Worm (Caenorhabditis elegans) whole organism, young adult: ENCODE results near the gene W02B3.7.

Experiments
- D2030.7 ChIP-seq: fragments of 200-800 bp; sonication (Bioruptor generic); IDR thresholded peaks from 2 replicates; pipeline ENCODE4 v1.3.6; 2022; ENCODE audit warnings: missing genetic modification reagents, missing genetic modification characterization, missing compliant biosample characterization
- F39B2.1 ChIP-seq: fragments of 200-800 bp; sonication (Bioruptor generic); IDR thresholded peaks from 2 replicates; pipeline ENCODE4 v1.3.6; 2022; ENCODE audit warnings: missing genetic modification reagents, missing genetic modification characterization, missing compliant biosample characterization
- egrh-3 ChIP-seq: fragments of 200-800 bp; sonication (Bioruptor generic); IDR thresholded peaks from 2 replicates; pipeline ENCODE4 v1.3.6; 2022; ENCODE audit warnings: missing genetic modification reagents, missing genetic modification characterization, missing compliant biosample characterization
- fkh-3 ChIP-seq: sonication (generic microtip); optimal IDR thresholded peaks from 2 replicates; lab custom pipeline; 2016; ENCODE audit warnings: mild to moderate bottlenecking, missing genetic modification characterization, missing compliant biosample characterization
- hlh-12 ChIP-seq: sonication (generic microtip); optimal IDR thresholded peaks from 2 replicates; lab custom pipeline; 2016; ENCODE audit warnings: missing genetic modification characterization, missing compliant biosample characterization
- hlh-26 ChIP-seq: fragments of 200-800 bp; sonication (Bioruptor generic); conservative IDR thresholded peaks from 2 replicates; pipeline ENCODE4 v1.3.6; 2022; ENCODE audit warnings: missing genetic modification reagents, missing genetic modification characterization, missing compliant biosample characterization
- nhr-80 ChIP-seq: sonication (generic microtip); optimal IDR thresholded peaks from 2 replicates; lab custom pipeline; 2016; ENCODE audit warnings: missing genetic modification characterization, missing compliant biosample characterization
- rec-8 ChIP-seq, 2 experiments: sonication (generic microtip); optimal IDR thresholded peaks; 2 replicates each; lab custom pipeline; 2016; ENCODE audit warnings: mild to moderate bottlenecking in 2 of 2, missing genetic modification characterization in 2 of 2, missing genetic modification reagents in 2 of 2, missing genotype in 2 of 2, missing biosample characterization in 1 of 2, missing compliant biosample characterization in 1 of 2, moderate library complexity in 1 of 2
- snpc-4 ChIP-seq, 5 experiments: fragments of 150-350 bp in 1 of 5; sonication (generic microtip) in 4 of 5; optimal IDR thresholded peaks; 2 replicates each; lab custom pipeline; 2014 to 2018; ENCODE audit warnings: missing genetic modification characterization in 5 of 5, missing biosample characterization in 3 of 5, antibody characterized with exemption in 2 of 5, mild to moderate bottlenecking in 2 of 5, missing compliant biosample characterization in 2 of 5, missing genotype in 2 of 5, moderate library complexity in 2 of 5, missing genetic modification reagents in 1 of 5
- unc-130 ChIP-seq: sonication (generic microtip); optimal IDR thresholded peaks from 2 replicates; lab custom pipeline; 2016; ENCODE audit warnings: missing genetic modification reagents, missing genetic modification characterization, missing compliant biosample characterization

DNA sequence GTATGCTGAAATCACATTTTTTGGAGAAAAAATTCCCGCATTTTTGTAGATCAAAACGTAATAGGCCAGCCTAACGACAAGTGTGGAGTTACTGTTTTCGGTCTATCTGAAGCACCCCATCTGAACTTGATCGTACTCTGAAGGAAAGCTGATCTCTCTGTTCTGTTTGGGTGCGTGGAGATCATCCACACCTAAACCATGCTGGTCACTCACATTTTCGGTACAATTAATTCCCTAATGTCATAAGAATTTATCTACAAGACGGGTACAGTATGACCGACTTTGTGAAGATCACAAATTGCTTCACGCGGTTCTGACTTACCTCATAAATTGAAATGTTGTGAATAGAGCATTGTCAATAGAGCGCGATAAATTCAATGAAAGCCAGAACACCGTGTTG is 41.9 kb downstream of the W02B3.7 start:
- no peak for TF ChIP-seq nhr-80 (tag; lab: Kevin White, UChicago)
- TF ChIP-seq F39B2.1 (GFP tag; lab: Robert Waterston, UW), result no peak
- no peak for TF ChIP-seq hlh-12
- TF ChIP-seq D2030.7, result no peak
- no peak for TF ChIP-seq hlh-26 (GFP tag; lab: Robert Waterston, UW)
- no peak for TF ChIP-seq snpc-4 (GFP tag; optimal IDR thresholded peaks at IDR 0.05; lab: Kevin White, UChicago)
- TF ChIP-seq snpc-4 (tag; optimal IDR thresholded peaks at IDR 0.05; lab: Kevin White, UChicago), result no peak
- no peak for TF ChIP-seq unc-130 (GFP tag; lab: Kevin White, UChicago)
- TF ChIP-seq egrh-3 (GFP tag; lab: Robert Waterston, UW), result no peak
- TF ChIP-seq fkh-3 (tag; lab: Kevin White, UChicago), result no peak
- TF ChIP-seq rec-8 (tag; optimal IDR thresholded peaks at IDR 0.05; lab: Kevin White, UChicago), result no peak
